Worm (Caenorhabditis elegans): Measurements from ENCODE around the gene W02F12.2.

DNA sequence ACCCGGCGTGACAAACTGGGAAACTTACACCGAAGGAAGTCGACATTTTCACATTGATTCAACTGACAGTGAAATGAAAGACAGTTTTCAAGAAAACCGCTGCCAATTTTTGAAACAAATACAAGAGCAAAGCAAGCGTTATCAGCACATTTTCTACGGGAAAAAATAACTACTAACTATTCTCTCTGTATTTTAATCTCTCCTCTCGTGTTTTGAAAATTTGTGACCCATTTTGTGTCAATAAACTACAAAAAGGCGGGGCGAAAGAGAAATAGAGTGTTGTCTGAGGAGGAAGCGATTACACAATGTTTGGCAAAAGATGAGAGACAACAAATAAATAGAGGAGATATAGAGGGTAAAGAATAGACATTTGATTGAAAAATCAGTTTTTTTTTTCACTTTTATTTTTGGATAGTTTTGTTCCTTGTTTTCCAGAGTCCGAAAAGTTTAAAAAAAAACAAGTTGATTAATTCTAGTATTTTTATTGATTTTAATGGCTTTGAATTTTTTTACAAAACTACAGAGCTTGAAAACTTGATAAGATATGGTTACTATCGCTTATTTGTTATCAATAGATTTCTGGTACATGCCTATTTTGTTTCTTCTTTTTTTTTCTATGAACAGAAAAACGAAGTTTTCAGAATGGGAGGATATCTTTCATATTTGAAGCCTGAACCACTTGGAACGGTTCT, 21.1 kb downstream of the W02F12.2 start, which contains the start of gene cest-34:
- TF ChIP-seq nhr-11 (tag; optimal IDR thresholded peaks at IDR 0.05), result no peak
- no peak for TF ChIP-seq nhr-12 (tag; optimal IDR thresholded peaks at IDR 0.05)
- no peak for TF ChIP-seq alr-1 (tag; optimal IDR thresholded peaks at IDR 0.05)
